Worm (Caenorhabditis elegans) whole organism, early embryonic: ENCODE data around the gene tank-1.

Experiments
- B0310.2 ChIP-seq: sonication (generic microtip); optimal IDR thresholded peaks from 2 replicates; lab custom pipeline; 2016; ENCODE audit warnings: mild to moderate bottlenecking, missing genetic modification characterization, missing compliant biosample characterization
- aly-1 ChIP-seq: sonication (generic microtip); optimal IDR thresholded peaks from 2 replicates; lab custom pipeline; 2016; ENCODE audit warnings: missing genetic modification characterization, missing compliant biosample characterization
- ceh-13 ChIP-seq: fragments of 200-800 bp; sonication (Bioruptor generic); optimal IDR thresholded peaks from 2 replicates; lab custom pipeline; 2018; ENCODE audit warnings: mild to moderate bottlenecking, missing genetic modification characterization, missing compliant biosample characterization
- ceh-36 ChIP-seq: sonication (generic microtip); optimal IDR thresholded peaks from 2 replicates; lab custom pipeline; 2016; ENCODE audit warnings: missing genetic modification characterization, inconsistent platforms, missing compliant biosample characterization
- hmbx-1 ChIP-seq: sonication (generic microtip); optimal IDR thresholded peaks from 2 replicates; lab custom pipeline; 2016; ENCODE audit warnings: mild to moderate bottlenecking, missing genetic modification characterization, missing compliant biosample characterization
- hnd-1 ChIP-seq: sonication (generic microtip); optimal IDR thresholded peaks from 2 replicates; lab custom pipeline; 2016; ENCODE audit warnings: missing genetic modification characterization, missing compliant biosample characterization
- pes-1 ChIP-seq: fragments of 200-800 bp; sonication (Bioruptor generic); IDR thresholded peaks from 2 replicates; pipeline ENCODE4 v1.3.6; 2022; ENCODE audit warnings: missing genetic modification reagents, missing genetic modification characterization, missing compliant biosample characterization
- scrt-1 ChIP-seq: fragments of 200-800 bp; sonication (Bioruptor generic); IDR thresholded peaks from 2 replicates; pipeline ENCODE4 v1.3.6; 2022; ENCODE audit warnings: missing genetic modification characterization, missing compliant biosample characterization
- tbx-37 ChIP-seq: fragments of 200-800 bp; sonication (Bioruptor generic); conservative IDR thresholded peaks from 2 replicates; pipeline ENCODE4 v1.3.6; 2022; ENCODE audit warnings: missing genetic modification reagents, missing genetic modification characterization, missing compliant biosample characterization
- tra-4 ChIP-seq: sonication (generic microtip); optimal IDR thresholded peaks from 2 replicates; lab custom pipeline; 2017; ENCODE audit warnings: missing genetic modification characterization, missing compliant biosample characterization

tank-1 gene

DNA sequence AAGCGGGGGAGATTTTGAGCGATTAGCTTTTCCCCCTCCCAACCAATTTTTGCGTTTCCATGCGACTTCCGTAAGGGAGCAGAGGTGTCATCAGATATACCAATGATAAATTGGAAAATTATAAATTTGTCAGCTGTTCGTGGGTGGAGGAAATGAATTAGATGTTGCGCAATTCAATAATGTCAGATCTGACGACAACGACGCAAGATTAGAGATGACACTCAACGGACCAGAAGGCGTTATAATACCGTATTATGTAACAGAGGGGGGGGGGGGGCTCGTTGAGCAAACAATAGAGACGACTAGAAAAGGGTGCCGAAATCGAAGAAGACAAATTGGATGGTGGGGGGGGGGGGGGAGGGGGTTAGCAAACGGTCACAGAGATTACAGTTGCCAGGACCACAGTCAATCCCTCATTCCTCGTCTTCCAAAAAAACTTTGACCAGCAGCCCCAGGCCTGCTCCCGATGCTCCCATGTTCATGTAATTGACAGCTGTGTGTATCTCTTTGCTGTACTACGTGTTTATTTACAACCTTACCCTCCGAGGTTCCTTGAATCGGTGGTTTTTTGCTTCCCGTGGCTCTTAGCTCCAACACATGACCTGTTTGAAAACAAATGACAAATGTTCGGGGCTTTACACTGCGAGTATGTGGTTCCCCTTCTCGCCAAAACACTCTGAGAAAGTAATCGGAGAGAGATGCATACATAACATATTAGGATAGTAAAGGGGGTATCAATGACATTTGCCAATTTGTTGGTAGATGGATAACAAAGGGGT lies 56.4 kb downstream of the tank-1 start:
- peak; percentile 10; the same call in 1 of the 2 replicates for TF ChIP-seq pes-1
- peak; percentile 52 for TF ChIP-seq ceh-36
- TF ChIP-seq tbx-37, result no peak
- peak; percentile 18 for TF ChIP-seq ceh-13 (GFP tag; lab: Kevin White, UChicago)
- TF ChIP-seq scrt-1 (GFP tag; lab: Robert Waterston, UW), result no peak

DNA sequence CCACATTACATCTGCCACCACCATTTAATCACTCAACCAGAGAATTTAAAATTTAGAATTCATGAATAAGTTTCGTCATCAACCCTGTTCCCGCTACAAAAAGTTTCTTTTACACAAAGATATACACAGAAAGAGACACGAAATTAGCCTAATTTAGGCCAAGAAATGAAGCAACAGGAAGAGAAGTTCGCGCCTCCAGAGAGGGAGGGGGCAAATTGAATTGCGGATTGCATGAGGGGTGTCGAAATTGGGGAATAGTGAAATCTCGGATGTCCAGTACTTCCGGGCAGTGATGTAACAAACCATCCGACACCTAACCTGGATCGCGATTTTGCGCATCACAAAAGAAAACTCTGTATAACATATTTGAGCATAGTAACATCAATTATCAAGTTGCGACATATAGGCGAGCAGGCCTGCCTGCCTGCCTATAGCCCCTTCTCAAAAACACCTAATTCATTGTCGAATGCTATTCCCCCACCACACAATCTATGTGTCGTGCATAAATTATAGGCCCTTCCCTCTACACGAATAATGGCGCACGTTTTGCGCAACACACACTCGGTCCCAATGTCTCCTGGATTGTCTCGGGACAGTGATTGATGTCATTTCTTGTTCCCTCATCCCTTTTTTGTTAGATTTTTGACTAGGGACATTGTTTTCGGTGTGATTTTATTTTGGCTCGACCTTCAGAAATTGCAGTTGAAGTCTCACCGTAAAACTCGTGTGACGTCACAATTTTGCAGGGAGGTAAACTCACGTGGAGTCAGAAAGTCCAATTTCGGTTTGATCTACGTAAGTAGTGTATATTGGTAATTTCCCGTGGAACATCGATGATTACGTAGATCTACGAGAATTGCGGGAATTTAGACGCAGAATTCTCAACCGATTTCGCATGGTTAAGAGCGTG lies 57.5 kb downstream of the tank-1 start:
- no peak for TF ChIP-seq hmbx-1
- TF ChIP-seq tra-4 (tag; lab: Kevin White, UChicago), result no peak
- no peak for TF ChIP-seq ceh-36
- no peak for TF ChIP-seq B0310.2 (tag; lab: Kevin White, UChicago)
- TF ChIP-seq pes-1, result no peak
- TF ChIP-seq hnd-1 (tag; lab: Kevin White, UChicago), result no peak
- no peak for TF ChIP-seq aly-1 (tag; lab: Kevin White, UChicago)
